Worm (Caenorhabditis elegans) whole organism, L2 larva: ENCODE measurements around the gene T10H9.1.

Experiments used
- R02D3.7 ChIP-seq: fragments of 150-350 bp; optimal IDR thresholded peaks from 2 replicates; lab custom pipeline; 2014; ENCODE audit warnings: missing biosample characterization, missing genetic modification characterization
- Y55F3AM.14 ChIP-seq: fragments of 200-800 bp; sonication (Bioruptor generic); optimal IDR thresholded peaks from 2 replicates; lab custom pipeline; 2018; ENCODE audit warnings: mild to moderate bottlenecking, missing genetic modification characterization, missing compliant biosample characterization
- ZK546.5 ChIP-seq: sonication (generic microtip); optimal IDR thresholded peaks from 2 replicates; lab custom pipeline; 2017; ENCODE audit warnings: missing biosample characterization, missing genetic modification characterization
- alr-1 ChIP-seq: fragments of 150-350 bp; optimal IDR thresholded peaks from 2 replicates; lab custom pipeline; 2014; ENCODE audit warnings: missing biosample characterization, missing genetic modification characterization
- blmp-1 ChIP-seq: sonication (generic microtip); optimal IDR thresholded peaks from 2 replicates; lab custom pipeline; 2017; ENCODE audit warnings: missing genetic modification characterization, mild to moderate bottlenecking, missing compliant biosample characterization, antibody characterized with exemption, moderate library complexity; ENCODE audit not compliant: insufficient read depth
- crh-2 ChIP-seq: sonication (generic microtip); optimal IDR thresholded peaks from 2 replicates; lab custom pipeline; 2017; ENCODE audit warnings: missing biosample characterization, missing genetic modification characterization
- elt-1 ChIP-seq: fragments of 150-350 bp; optimal IDR thresholded peaks from 2 replicates; lab custom pipeline; 2014; ENCODE audit warnings: missing biosample characterization, missing genetic modification characterization
- lin-11 ChIP-seq: fragments of 150-350 bp; sonication (generic microtip); optimal IDR thresholded peaks from 2 replicates; lab custom pipeline; 2014; ENCODE audit warnings: missing biosample characterization, missing genetic modification characterization, inconsistent platforms, mixed read lengths
- lin-13 ChIP-seq: fragments of 150-350 bp; optimal IDR thresholded peaks from 2 replicates; lab custom pipeline; 2014; ENCODE audit warnings: missing biosample characterization, missing genetic modification reagents, missing genetic modification characterization
- mab-5 ChIP-seq: fragments of 150-350 bp; optimal IDR thresholded peaks from 2 replicates; lab custom pipeline; 2014; ENCODE audit warnings: missing biosample characterization, missing genetic modification characterization
- mbf-1 ChIP-seq: sonication (generic microtip); optimal IDR thresholded peaks from 2 replicates; lab custom pipeline; 2017; ENCODE audit warnings: missing biosample characterization, missing genetic modification characterization
- nhr-11 ChIP-seq: fragments of 150-350 bp; optimal IDR thresholded peaks from 2 replicates; lab custom pipeline; 2014; ENCODE audit warnings: missing biosample characterization, missing genetic modification characterization
- nhr-12 ChIP-seq: fragments of 150-350 bp; optimal IDR thresholded peaks from 2 replicates; lab custom pipeline; 2014; ENCODE audit warnings: missing biosample characterization, missing genetic modification characterization
- nhr-21 ChIP-seq: fragments of 150-350 bp; optimal IDR thresholded peaks from 2 replicates; lab custom pipeline; 2014; ENCODE audit warnings: missing biosample characterization, missing genetic modification characterization
- nhr-237 ChIP-seq: fragments of 150-350 bp; optimal IDR thresholded peaks from 2 replicates; lab custom pipeline; 2014; ENCODE audit warnings: missing biosample characterization, missing genetic modification characterization
- nhr-6 ChIP-seq: fragments of 150-350 bp; optimal IDR thresholded peaks from 2 replicates; lab custom pipeline; 2014; ENCODE audit warnings: missing biosample characterization, missing genetic modification characterization
- peb-1 ChIP-seq: fragments of 150-350 bp; optimal IDR thresholded peaks from 2 replicates; lab custom pipeline; 2014; ENCODE audit warnings: missing biosample characterization, missing genetic modification characterization
- sem-4 ChIP-seq: fragments of 150-350 bp; optimal IDR thresholded peaks from 2 replicates; lab custom pipeline; 2014; ENCODE audit warnings: missing biosample characterization, missing genetic modification reagents, missing genetic modification characterization
- skn-1 ChIP-seq: sonication (generic microtip); optimal IDR thresholded peaks from 2 replicates; lab custom pipeline; 2017; ENCODE audit warnings: missing biosample characterization, missing genetic modification characterization
- sma-9 ChIP-seq, 2 experiments: fragments of 150-350 bp in 1 of 2; sonication (generic microtip) in 1 of 2; optimal IDR thresholded peaks; 2 replicates each; lab custom pipeline; 2014 to 2016; ENCODE audit warnings: missing genetic modification characterization in 2 of 2, mild to moderate bottlenecking in 1 of 2, missing biosample characterization in 1 of 2, missing compliant biosample characterization in 1 of 2, missing genetic modification reagents in 1 of 2, moderate library complexity in 1 of 2
- unc-55 ChIP-seq: fragments of 150-350 bp; sonication (generic microtip); optimal IDR thresholded peaks from 3 replicates; lab custom pipeline; 2014; ENCODE audit warnings: missing biosample characterization, missing genetic modification reagents, missing genetic modification characterization
- unc-62 ChIP-seq: fragments of 150-350 bp; optimal IDR thresholded peaks from 2 replicates; lab custom pipeline; 2014; ENCODE audit warnings: missing biosample characterization, missing genetic modification reagents, missing genetic modification characterization
- ztf-1 ChIP-seq: fragments of 200-800 bp; sonication (Bioruptor generic); conservative IDR thresholded peaks from 2 replicates; pipeline ENCODE4 v1.3.6; 2022; ENCODE audit warnings: missing genetic modification characterization, missing compliant biosample characterization
- ztf-4 ChIP-seq: fragments of 150-350 bp; optimal IDR thresholded peaks from 2 replicates; lab custom pipeline; 2014; ENCODE audit warnings: missing biosample characterization, missing genetic modification characterization

Gene T10H9.1

ce11 chrV:6697552-6697951, 48.1 kb downstream of the T10H9.1 start, which contains the start of gene W02F12.2:
W02F12.2 (minus strand) TSS chrV:6697652.
- TF ChIP-seq nhr-21 (no peak), R02D3.7 (tag; lab: Kevin White, UChicago) (no peak), mab-5 (tag; lab: Kevin White, UChicago) (no peak), mbf-1 (no peak), nhr-6 (tag; lab: Kevin White, UChicago) (no peak), nhr-237 (tag; lab: Kevin White, UChicago) (no peak), sma-9 (GFP tag; optimal IDR thresholded peaks at IDR 0.05; lab: Kevin White, UChicago) (no peak), sma-9 (tag; optimal IDR thresholded peaks at IDR 0.05; lab: Kevin White, UChicago) (no peak), unc-55 (GFP tag; lab: Kevin White, UChicago) (no peak), ZK546.5 (tag; lab: Kevin White, UChicago) (no peak), elt-1 (tag; lab: Kevin White, UChicago) (no peak), sem-4 (tag; lab: Kevin White, UChicago) (no peak), alr-1 (tag; lab: Kevin White, UChicago) (no peak), unc-62 (no peak), lin-11 (tag; lab: Kevin White, UChicago) (no peak), blmp-1 (tag; lab: Kevin White, UChicago) (no peak), Y55F3AM.14 (GFP tag; lab: Kevin White, UChicago) (no peak), nhr-11 (tag; lab: Kevin White, UChicago) (no peak), lin-13 (GFP tag; lab: Kevin White, UChicago) (no peak), crh-2 (tag; lab: Kevin White, UChicago) (no peak)

- no peak for TF ChIP-seq ztf-1 (GFP tag; lab: Robert Waterston, UW)
- TF ChIP-seq unc-62: no peak
- TF ChIP-seq alr-1 (tag; lab: Kevin White, UChicago): no peak
- no peak for TF ChIP-seq peb-1 (tag; lab: Kevin White, UChicago)
- TF ChIP-seq nhr-6 (tag; lab: Kevin White, UChicago): no peak
- TF ChIP-seq skn-1 (tag; lab: Kevin White, UChicago): no peak
- no peak for TF ChIP-seq nhr-12 (tag; lab: Kevin White, UChicago)
These were observed 49.6 kb downstream of the T10H9.1 start for ce11 chrV:6699021-6699420.

ce11 chrV:6699833-6700232, 50.4 kb downstream of the T10H9.1 start:
- TF ChIP-seq blmp-1 (tag; lab: Kevin White, UChicago) (peak; percentile 50), ztf-4 (tag; lab: Kevin White, UChicago) (no peak)
